Fruit fly (Drosophila melanogaster): Measurements from ENCODE around the gene COX5A.

Gene COX5A

DNA sequence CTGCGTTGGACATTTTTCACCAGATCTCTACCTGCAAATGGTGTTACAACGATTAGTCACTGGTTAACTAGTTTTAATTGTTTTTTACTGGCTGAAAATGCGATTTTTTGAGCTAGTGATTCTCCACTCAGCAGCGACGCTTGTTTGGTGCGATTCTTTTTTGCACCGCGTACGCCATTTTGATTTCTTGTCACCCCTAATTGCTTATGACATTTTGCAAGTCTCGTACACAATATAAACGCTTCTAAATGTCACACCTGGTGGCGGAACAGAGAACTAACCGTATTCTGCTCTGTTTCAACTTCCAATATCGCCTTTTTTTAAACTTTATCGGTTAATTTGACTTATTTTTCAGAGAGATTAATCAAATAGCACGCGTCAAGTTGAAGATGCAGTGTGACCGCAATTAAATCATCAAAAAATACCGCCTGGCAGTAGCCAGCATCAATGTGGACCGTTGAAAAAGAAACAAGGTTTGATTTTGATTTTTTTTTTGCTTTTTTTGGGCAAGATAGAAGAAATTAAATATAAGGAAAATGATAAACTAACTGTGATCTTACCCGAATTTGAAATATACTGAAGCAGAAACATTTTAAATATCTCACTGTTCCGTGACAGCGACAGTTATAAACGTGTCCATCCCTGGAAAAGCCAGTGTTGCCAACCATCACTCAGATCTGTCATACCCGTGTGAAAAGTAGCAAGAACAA is at the start of gene COX5A, which contains the start of gene glo:
Gene COX5A, plus strand, starts transcription at position 430 of the 710 bp plus-strand sequence.
Gene glo, minus strand, starts transcription at position 491 of the 710 bp plus-strand sequence.
- TF ChIP-seq Dfd (GFP tag; optimal IDR thresholded peaks at IDR 0.05) = no peak
- no peak for TF ChIP-seq sage (GFP tag; optimal IDR thresholded peaks at IDR 0.05)
- peak; percentile 41 for TF ChIP-seq dsf (GFP tag; optimal IDR thresholded peaks at IDR 0.05; ENCODE audit: borderline replicate concordance)
- TF ChIP-seq foxo (GFP tag; optimal IDR thresholded peaks at IDR 0.05) = peak in 1 of 2 experiments; percentile 80
- no peak for TF ChIP-seq Rel (GFP tag; optimal IDR thresholded peaks at IDR 0.05)
- no peak for TF ChIP-seq Rel (tag; optimal IDR thresholded peaks at IDR 0.05)
- TF ChIP-seq dl (GFP tag; optimal IDR thresholded peaks at IDR 0.05; ENCODE audit: insufficient read depth in 1 of 2, partially characterized antibody in 2 of 2) = no peak
- TF ChIP-seq Mio (GFP tag; optimal IDR thresholded peaks at IDR 0.05) = no peak
- TF ChIP-seq Dif (GFP tag; optimal IDR thresholded peaks at IDR 0.05; ENCODE audit: partially characterized antibody) = no peak
- TF ChIP-seq jim (GFP tag; optimal IDR thresholded peaks at IDR 0.05) = peak; percentile 24
- peak; percentile 47 for TF ChIP-seq Sp1 (GFP tag; optimal IDR thresholded peaks at IDR 0.05)
- TF ChIP-seq psq (GFP tag; optimal IDR thresholded peaks at IDR 0.05) = peak; percentile 43
- peak; percentile 72 for TF ChIP-seq Hr83 (GFP tag; optimal IDR thresholded peaks at IDR 0.05; ENCODE audit: poor library complexity, severe bottlenecking)
- no peak for TF ChIP-seq CrebA (GFP tag; optimal IDR thresholded peaks at IDR 0.05; ENCODE audit: borderline replicate concordance)
- peak; percentile 62 for TF ChIP-seq fru (GFP tag; optimal IDR thresholded peaks at IDR 0.05)
- TF ChIP-seq Vsx2 (GFP tag; optimal IDR thresholded peaks at IDR 0.05; ENCODE audit: partially characterized antibody) = no peak
- TF ChIP-seq Abd-B (GFP tag; optimal IDR thresholded peaks at IDR 0.05) = no peak
- peak; percentile 81 for TF ChIP-seq woc (GFP tag; optimal IDR thresholded peaks at IDR 0.05)
- TF ChIP-seq usp (GFP tag; optimal IDR thresholded peaks at IDR 0.05) = no peak
- no peak for TF ChIP-seq N (GFP tag; optimal IDR thresholded peaks at IDR 0.05)
- TF ChIP-seq Hnf4 (GFP tag; optimal IDR thresholded peaks at IDR 0.05) = peak; percentile 86
- TF ChIP-seq HLH106 (tag; optimal IDR thresholded peaks at IDR 0.05) = peak; percentile 57
- TF ChIP-seq sv (GFP tag; optimal IDR thresholded peaks at IDR 0.05) = peak; percentile 76
- TF ChIP-seq Hr78 (GFP tag; optimal IDR thresholded peaks at IDR 0.05) = no peak
- TF ChIP-seq lola (GFP tag; optimal IDR thresholded peaks at IDR 0.05) = no peak
- TF ChIP-seq Myc (optimal IDR thresholded peaks at IDR 0.05) = peak; percentile 77
- peak; percentile 75 for TF ChIP-seq ey (GFP tag; optimal IDR thresholded peaks at IDR 0.05)
- peak; percentile 61 for TF ChIP-seq Jra (GFP tag; optimal IDR thresholded peaks at IDR 0.05)
- TF ChIP-seq h (GFP tag; optimal IDR thresholded peaks at IDR 0.05) = peak; percentile 77
- peak; percentile 74 for TF ChIP-seq rgr (GFP tag; optimal IDR thresholded peaks at IDR 0.05)
- peak; percentile 41 for TF ChIP-seq OdsH (GFP tag; optimal IDR thresholded peaks at IDR 0.05)
- TF ChIP-seq brk (GFP tag; optimal IDR thresholded peaks at IDR 0.05) = peak; percentile 57
- no peak for TF ChIP-seq dmrt93B (GFP tag; optimal IDR thresholded peaks at IDR 0.05)
- TF ChIP-seq CG32264 (GFP tag; optimal IDR thresholded peaks at IDR 0.05) = peak; percentile 20
- TF ChIP-seq pan (optimal IDR thresholded peaks at IDR 0.05) = no peak
- TF ChIP-seq br (GFP tag; optimal IDR thresholded peaks at IDR 0.05) = peak; percentile 53
- peak; percentile 36 for TF ChIP-seq CG9705 (GFP tag; optimal IDR thresholded peaks at IDR 0.05)
- no peak for TF ChIP-seq GATAd (GFP tag; optimal IDR thresholded peaks at IDR 0.05)
- TF ChIP-seq tai (GFP tag; optimal IDR thresholded peaks at IDR 0.05) = no peak

DNA sequence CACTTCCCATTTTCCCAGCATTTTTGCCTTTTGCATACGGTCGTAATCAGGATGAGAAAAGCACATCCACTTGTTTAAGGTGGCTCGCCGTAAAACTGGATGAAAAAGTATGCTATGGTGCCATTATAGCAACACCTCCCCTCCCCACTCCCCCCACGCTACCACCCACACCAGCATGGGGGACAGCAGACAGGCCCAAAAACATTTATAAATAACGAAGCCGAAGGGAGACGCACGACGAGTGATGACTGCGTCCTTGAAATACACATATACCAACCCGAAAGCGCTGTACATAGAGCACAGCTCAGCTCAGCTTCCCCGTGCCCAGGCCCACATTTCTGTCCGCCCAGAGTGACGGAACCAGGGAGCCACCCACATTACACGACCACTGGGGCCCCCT is 48.4 kb upstream of the COX5A start:
- TF ChIP-seq Rel (GFP tag; optimal IDR thresholded peaks at IDR 0.05) (no peak), Rel (tag; optimal IDR thresholded peaks at IDR 0.05) (no peak), rgr (GFP tag; optimal IDR thresholded peaks at IDR 0.05) (no peak), Mio (GFP tag; optimal IDR thresholded peaks at IDR 0.05) (no peak), Jra (GFP tag; optimal IDR thresholded peaks at IDR 0.05) (no peak), psq (GFP tag; optimal IDR thresholded peaks at IDR 0.05) (no peak), woc (GFP tag; optimal IDR thresholded peaks at IDR 0.05) (no peak), CG9705 (GFP tag; optimal IDR thresholded peaks at IDR 0.05) (no peak), sage (GFP tag; optimal IDR thresholded peaks at IDR 0.05) (no peak), Hnf4 (GFP tag; optimal IDR thresholded peaks at IDR 0.05) (no peak), sv (GFP tag; optimal IDR thresholded peaks at IDR 0.05) (no peak), lola (GFP tag; optimal IDR thresholded peaks at IDR 0.05) (no peak), Abd-B (GFP tag; optimal IDR thresholded peaks at IDR 0.05) (no peak), Vsx2 (GFP tag; optimal IDR thresholded peaks at IDR 0.05; ENCODE audit: partially characterized antibody) (no peak)
